Worm (Caenorhabditis elegans) whole organism, L3 larva: ENCODE results near the gene F35H10.10.
A peak's percentile ranks its signal among the peaks of the same experiment; 100 is the strongest.

Experiments used
- R02D3.7 ChIP-seq: fragments of 150-350 bp; optimal IDR thresholded peaks from 2 replicates; lab custom pipeline; 2014; ENCODE audit warnings: missing biosample characterization, missing genetic modification characterization
- ZK546.5 ChIP-seq: sonication (generic microtip); optimal IDR thresholded peaks from 2 replicates; lab custom pipeline; 2017; ENCODE audit warnings: missing biosample characterization, missing genetic modification characterization
- ama-1 ChIP-seq: fragments of 150-350 bp; optimal IDR thresholded peaks from 2 replicates; lab custom pipeline; 2018
- ceh-16 ChIP-seq: sonication (generic microtip); optimal IDR thresholded peaks from 2 replicates; lab custom pipeline; 2017; ENCODE audit warnings: missing biosample characterization, missing genetic modification characterization
- ceh-82 ChIP-seq: fragments of 150-350 bp; optimal IDR thresholded peaks from 2 replicates; lab custom pipeline; 2014; ENCODE audit warnings: missing biosample characterization, missing genetic modification characterization
- ceh-9 ChIP-seq: sonication (generic microtip); optimal IDR thresholded peaks from 2 replicates; lab custom pipeline; 2018; ENCODE audit warnings: missing biosample characterization, missing genetic modification characterization
- daf-12 ChIP-seq: fragments of 150-350 bp; optimal IDR thresholded peaks from 2 replicates; lab custom pipeline; 2014; ENCODE audit warnings: missing biosample characterization, missing genetic modification reagents, missing genetic modification characterization
- elt-1 ChIP-seq: fragments of 150-350 bp; optimal IDR thresholded peaks from 2 replicates; lab custom pipeline; 2014; ENCODE audit warnings: missing biosample characterization, missing genetic modification characterization
- elt-2 ChIP-seq: sonication (generic microtip); optimal IDR thresholded peaks from 2 replicates; lab custom pipeline; 2016; ENCODE audit warnings: missing genetic modification reagents, mild to moderate bottlenecking, missing genetic modification characterization, missing compliant biosample characterization
- elt-3 ChIP-seq, 3 experiments: fragments of 150-350 bp in 1 of 3; sonication (generic microtip) in 2 of 3; optimal IDR thresholded peaks; 2 replicates in 2 of 3; 4 replicates in 1 of 3; lab custom pipeline; 2014 to 2017; ENCODE audit warnings: missing biosample characterization in 3 of 3, missing genetic modification characterization in 3 of 3
- hmg-11 ChIP-seq: sonication (generic microtip); optimal IDR thresholded peaks from 2 replicates; lab custom pipeline; 2016; ENCODE audit warnings: missing genetic modification characterization, missing compliant biosample characterization
- jun-1 ChIP-seq: fragments of 150-350 bp; optimal IDR thresholded peaks from 2 replicates; lab custom pipeline; 2014; ENCODE audit warnings: missing biosample characterization, missing genetic modification reagents, missing genetic modification characterization
- nfya-1 ChIP-seq: sonication (generic microtip); optimal IDR thresholded peaks from 2 replicates; lab custom pipeline; 2017; ENCODE audit warnings: missing genetic modification characterization, mild to moderate bottlenecking, missing compliant biosample characterization, antibody characterized with exemption, moderate library complexity; ENCODE audit not compliant: insufficient read depth
- nhr-11 ChIP-seq: fragments of 150-350 bp; optimal IDR thresholded peaks from 2 replicates; lab custom pipeline; 2014; ENCODE audit warnings: missing biosample characterization, missing genetic modification characterization
- nhr-12 ChIP-seq: fragments of 150-350 bp; optimal IDR thresholded peaks from 2 replicates; lab custom pipeline; 2014; ENCODE audit warnings: missing biosample characterization, missing genetic modification characterization
- nhr-23 ChIP-seq: fragments of 150-350 bp; optimal IDR thresholded peaks from 2 replicates; lab custom pipeline; 2014; ENCODE audit warnings: missing biosample characterization, missing genetic modification reagents, missing genetic modification characterization
- nhr-25 ChIP-seq: sonication (generic microtip); optimal IDR thresholded peaks from 2 replicates; lab custom pipeline; 2017; ENCODE audit warnings: missing biosample characterization, missing genetic modification characterization
- nhr-28 ChIP-seq: fragments of 150-350 bp; optimal IDR thresholded peaks from 2 replicates; lab custom pipeline; 2014; ENCODE audit warnings: missing biosample characterization, missing genetic modification characterization
- nhr-43 ChIP-seq: sonication (generic microtip); optimal IDR thresholded peaks from 2 replicates; lab custom pipeline; 2016; ENCODE audit warnings: mild to moderate bottlenecking, missing genetic modification characterization, missing compliant biosample characterization; ENCODE audit not compliant: poor library complexity, severe bottlenecking
- nhr-76 ChIP-seq: fragments of 150-350 bp; sonication (generic microtip); optimal IDR thresholded peaks from 5 replicates; lab custom pipeline; 2014; ENCODE audit warnings: missing biosample characterization, missing genetic modification characterization
- nhr-77 ChIP-seq: fragments of 150-350 bp; optimal IDR thresholded peaks from 2 replicates; lab custom pipeline; 2014; ENCODE audit warnings: missing biosample characterization, missing genetic modification characterization
- pha-4 ChIP-seq: fragments of 150-350 bp; optimal IDR thresholded peaks from 2 replicates; lab custom pipeline; 2014; ENCODE audit warnings: missing biosample characterization, missing genetic modification reagents, missing genetic modification characterization
- pqm-1 ChIP-seq: fragments of 150-350 bp; optimal IDR thresholded peaks from 2 replicates; lab custom pipeline; 2017; ENCODE audit warnings: missing biosample characterization, missing genetic modification characterization, inconsistent platforms
- sea-2 ChIP-seq: fragments of 150-350 bp; sonication (generic microtip); optimal IDR thresholded peaks from 4 replicates; lab custom pipeline; 2014; ENCODE audit warnings: missing biosample characterization, missing genetic modification reagents, missing genetic modification characterization
- snpc-4 ChIP-seq: fragments of 150-350 bp; optimal IDR thresholded peaks from 2 replicates; lab custom pipeline; 2014; ENCODE audit warnings: missing biosample characterization, missing genetic modification characterization
- unc-39 ChIP-seq: sonication (generic microtip); optimal IDR thresholded peaks from 4 replicates; lab custom pipeline; 2017; ENCODE audit warnings: missing biosample characterization, missing genetic modification characterization
- unc-62 ChIP-seq: fragments of 150-350 bp; sonication (generic microtip); optimal IDR thresholded peaks from 4 replicates; lab custom pipeline; 2014; ENCODE audit warnings: missing biosample characterization, missing genetic modification reagents, missing genetic modification characterization
- zag-1 ChIP-seq: fragments of 150-350 bp; optimal IDR thresholded peaks from 2 replicates; lab custom pipeline; 2014; ENCODE audit warnings: missing biosample characterization, missing genetic modification characterization
- ztf-11 ChIP-seq: fragments of 150-350 bp; optimal IDR thresholded peaks from 2 replicates; lab custom pipeline; 2014; ENCODE audit warnings: missing biosample characterization, missing genetic modification characterization

The F35H10.10 gene

DNA sequence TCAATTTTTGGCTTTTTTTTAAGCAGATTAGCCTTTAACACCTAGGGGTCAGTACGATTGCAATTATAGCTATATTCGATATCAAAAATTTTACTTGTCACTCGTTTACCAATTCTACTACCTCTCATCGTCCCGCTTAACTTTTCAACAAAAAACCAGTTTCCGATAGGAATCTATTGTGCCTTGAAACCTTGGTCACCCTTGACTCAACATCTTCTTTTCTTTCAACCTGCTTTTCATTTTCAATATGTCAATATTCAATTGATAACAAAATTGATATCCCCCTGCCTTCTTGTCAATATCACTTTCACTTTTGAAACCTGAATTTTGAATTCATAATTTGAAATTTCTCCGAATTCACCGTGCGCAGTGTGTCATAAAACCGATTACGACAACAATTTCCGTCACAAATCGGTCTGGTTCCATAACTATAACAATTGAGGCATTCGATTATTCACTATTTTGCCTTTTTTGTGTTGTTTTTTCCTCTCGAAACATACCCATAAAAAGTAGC, 10.0 kb downstream of the F35H10.10 start:
- TF ChIP-seq nhr-11 (tag; lab: Kevin White, UChicago) (no peak), unc-62 (GFP tag; lab: Kevin White, UChicago) (no peak), sea-2 (GFP tag; lab: Kevin White, UChicago) (no peak), zag-1 (tag; lab: Kevin White, UChicago) (no peak), nhr-12 (tag; lab: Kevin White, UChicago) (no peak), nhr-77 (tag; lab: Kevin White, UChicago) (no peak), pha-4 (tag; lab: Kevin White, UChicago) (no peak), nhr-25 (tag; lab: Kevin White, UChicago) (peak; percentile 52), R02D3.7 (tag; lab: Kevin White, UChicago) (no peak), elt-1 (tag; lab: Kevin White, UChicago) (peak; percentile 8), daf-12 (tag; lab: Kevin White, UChicago) (no peak), pqm-1 (no peak), elt-3 (tag; optimal IDR thresholded peaks at IDR 0.05; lab: Kevin White, UChicago) (no peak), ceh-16 (tag; lab: Kevin White, UChicago) (no peak), hmg-11 (tag; lab: Kevin White, UChicago) (no peak)
- TF ChIP-seq, all 47 proteins: peak for 2

DNA sequence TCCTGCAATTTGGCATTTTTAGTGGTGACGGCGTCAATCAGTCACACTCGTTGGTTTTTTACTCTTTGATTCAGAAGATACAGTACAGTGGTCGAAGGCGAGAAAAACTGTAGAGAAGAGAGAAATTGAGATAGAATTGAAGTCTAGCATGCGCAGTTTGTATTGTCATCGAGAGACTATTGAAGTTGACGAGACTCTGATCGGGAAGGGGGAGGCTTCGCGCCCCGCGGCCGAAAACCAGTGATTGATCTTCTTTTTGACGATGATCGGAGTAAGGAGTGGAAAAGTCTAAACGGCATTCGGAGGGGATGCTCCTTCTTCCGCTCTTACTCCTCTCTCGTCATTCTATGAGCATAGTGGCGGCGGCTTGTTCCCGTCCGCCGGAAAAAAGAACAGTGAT, 10.8 kb downstream of the F35H10.10 start:
- TF ChIP-seq hmg-11 (tag; lab: Kevin White, UChicago) (no peak), unc-39 (tag; lab: Kevin White, UChicago) (no peak), ceh-82 (tag; lab: Kevin White, UChicago) (no peak), nhr-23 (tag; lab: Kevin White, UChicago) (peak; percentile 16), nhr-28 (tag; lab: Kevin White, UChicago) (no peak), nhr-43 (tag; lab: Kevin White, UChicago) (peak; percentile 10), nhr-25 (tag; lab: Kevin White, UChicago) (peak; percentile 71), ZK546.5 (tag; lab: Kevin White, UChicago) (no peak), elt-3 (tag; optimal IDR thresholded peaks at IDR 0.05; lab: Kevin White, UChicago) (peak in 1 of 3 experiments; percentile 9)

DNA sequence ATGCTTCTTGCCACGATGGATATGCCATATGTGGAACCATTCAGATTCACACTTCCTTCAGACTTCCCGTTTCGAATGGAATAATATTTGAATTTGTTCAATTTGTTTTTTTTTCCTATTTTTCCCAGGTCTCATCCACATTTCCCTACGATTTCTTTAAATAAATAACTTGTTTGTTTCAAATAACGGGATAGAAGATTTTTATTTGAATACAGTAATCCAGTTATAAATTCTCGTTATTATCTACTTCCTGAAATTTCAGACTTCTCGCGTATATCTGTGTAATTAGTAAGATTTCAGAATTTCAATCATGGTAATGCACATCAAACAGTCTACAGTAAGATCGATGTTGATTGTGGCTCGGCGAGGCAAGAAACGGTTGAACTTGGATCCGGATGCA, 12.3 kb downstream of the F35H10.10 start, which contains the start of gene F35H10.5:
Gene F35H10.5, plus strand, starts transcription at position 301 of the 400 bp plus-strand sequence.
- no peak for TF ChIP-seq ceh-9 (tag; lab: Kevin White, UChicago)
- no peak for TF ChIP-seq elt-2
- no peak for TF ChIP-seq nhr-76 (tag; lab: Kevin White, UChicago)

DNA sequence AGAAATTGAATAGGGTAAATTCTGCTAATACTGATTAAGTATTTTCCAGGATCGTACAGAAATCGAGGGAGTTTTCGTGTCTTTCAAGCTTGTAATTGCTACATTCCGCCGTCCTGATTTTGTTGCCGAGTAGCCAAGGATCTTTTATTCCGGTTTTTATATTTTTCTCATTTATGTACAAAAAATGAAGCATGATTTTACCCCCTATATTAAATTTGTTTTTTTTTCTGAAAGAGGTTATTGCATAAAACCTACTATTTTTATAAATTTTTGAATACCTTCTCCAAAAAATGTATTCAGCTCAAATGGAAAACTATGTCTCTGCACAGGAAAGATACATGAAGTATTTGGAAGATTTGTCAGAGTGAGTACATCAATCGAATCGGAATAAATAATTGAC, 13.1 kb downstream of the F35H10.10 start, which contains the start of gene F35H10.6:
Gene F35H10.6, plus strand, starts transcription at position 301 of the 400 bp plus-strand sequence.
- TF ChIP-seq jun-1 (tag; lab: Kevin White, UChicago) (no peak), nhr-11 (tag; lab: Kevin White, UChicago) (no peak), ceh-16 (tag; lab: Kevin White, UChicago) (no peak), elt-2 (no peak), elt-1 (tag; lab: Kevin White, UChicago) (no peak), nhr-76 (tag; lab: Kevin White, UChicago) (no peak), nhr-25 (tag; lab: Kevin White, UChicago) (no peak), pqm-1 (no peak), nfya-1 (tag; lab: Kevin White, UChicago) (no peak), unc-62 (GFP tag; lab: Kevin White, UChicago) (no peak), ztf-11 (no peak)

DNA sequence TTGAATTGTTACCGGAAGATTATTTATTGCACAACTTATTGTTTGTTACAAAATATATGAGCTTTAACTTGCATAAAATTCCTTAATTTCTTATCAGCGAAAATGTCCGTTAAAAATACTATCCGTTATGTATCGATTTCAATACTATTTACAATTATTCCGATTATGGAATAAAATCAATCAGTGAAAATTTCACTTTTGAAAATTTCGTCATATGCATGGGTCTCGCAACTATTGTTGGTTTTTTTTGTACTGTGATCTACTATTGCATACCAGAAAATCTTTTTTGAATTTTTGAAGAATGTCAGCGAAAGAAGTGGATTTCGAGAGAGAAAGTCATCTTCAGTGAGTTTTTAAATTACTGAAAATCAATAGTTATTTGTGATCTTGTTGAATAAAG, 15.6 kb downstream of the F35H10.10 start, which contains the start of gene nprl-3:
Gene nprl-3, plus strand, starts transcription at position 301 of the 400 bp plus-strand sequence.
- TF ChIP-seq nfya-1 (tag; lab: Kevin White, UChicago), result no peak
- TF ChIP-seq pqm-1, result no peak

DNA sequence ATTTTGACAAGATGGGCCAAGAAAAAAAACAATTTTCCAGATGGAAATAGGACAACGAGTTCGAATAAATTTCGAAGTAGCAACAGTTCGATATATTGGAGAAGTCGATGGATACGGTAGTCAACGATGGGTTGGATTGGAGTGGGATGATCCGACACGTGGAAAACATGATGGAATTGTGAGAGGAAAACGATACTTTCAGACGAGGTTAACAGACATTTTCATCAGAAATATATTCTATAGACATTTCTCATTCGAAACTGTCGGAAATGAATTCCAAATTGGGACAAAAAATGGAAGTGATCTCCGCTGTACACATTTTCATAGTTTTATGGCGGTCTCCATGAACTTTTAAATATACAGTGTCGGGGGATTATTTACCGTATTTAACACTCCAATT, 18.1 kb downstream of the F35H10.10 start, which contains the start of gene tbce-1:
Gene tbce-1, plus strand, starts transcription at position 41 of the 400 bp plus-strand sequence.
- TF ChIP-seq pha-4 (tag; lab: Kevin White, UChicago) (no peak), ama-1 (lab: Kevin White, UChicago) (peak; percentile 18), snpc-4 (tag; lab: Kevin White, UChicago) (no peak)
